Fruit fly (Drosophila melanogaster) whole organism, embryonic: ENCODE data around the gene Npc2a.
A peak's percentile ranks its signal among the peaks of the same experiment; 100 is the strongest.

Source experiments
- B-H1 ChIP-seq: fragments of 200-800 bp; sonication (Bioruptor generic); IDR thresholded peaks from 3 replicates; pipeline ENCODE4 v1.3.6; 2022; ENCODE audit warnings: missing biosample characterization, missing genetic modification characterization
- CG12155 ChIP-seq: fragments of 200-800 bp; sonication (Bioruptor generic); optimal IDR thresholded peaks from 3 replicates; lab custom pipeline; 2016; ENCODE audit warnings: missing biosample characterization, missing genetic modification characterization
- CG12391 ChIP-seq: fragments of 200-800 bp; sonication (Bioruptor generic); optimal IDR thresholded peaks from 3 replicates; lab custom pipeline; 2018; ENCODE audit warnings: missing biosample characterization, mild to moderate bottlenecking, missing genetic modification characterization, moderate library complexity
- CG13296 ChIP-seq: fragments of 200-800 bp; sonication (Bioruptor generic); optimal IDR thresholded peaks from 3 replicates; lab custom pipeline; 2018; ENCODE audit warnings: missing biosample characterization, mild to moderate bottlenecking, missing genetic modification characterization
- CG15073 ChIP-seq: fragments of 200-800 bp; sonication (Bioruptor generic); optimal IDR thresholded peaks from 2 replicates; lab custom pipeline; 2016; ENCODE audit warnings: missing biosample characterization, missing genetic modification characterization
- CG15269 ChIP-seq: fragments of 200-800 bp; sonication (Bioruptor generic); optimal IDR thresholded peaks from 2 replicates; lab custom pipeline; 2018; ENCODE audit warnings: missing biosample characterization, mild to moderate bottlenecking, missing genetic modification characterization, moderate library complexity
- CG15514 ChIP-seq: fragments of 200-800 bp; sonication (Bioruptor generic); optimal IDR thresholded peaks from 3 replicates; lab custom pipeline; 2017; ENCODE audit warnings: missing biosample characterization, missing genetic modification characterization, mild to moderate bottlenecking, moderate library complexity, missing genetic modification reagents
- CG1603 ChIP-seq: fragments of 200-800 bp; sonication (Bioruptor generic); optimal IDR thresholded peaks from 2 replicates; lab custom pipeline; 2019; ENCODE audit warnings: missing biosample characterization, mild to moderate bottlenecking, missing genetic modification characterization, moderate library complexity
- CG17385 ChIP-seq: fragments of 200-800 bp; sonication (Bioruptor generic); optimal IDR thresholded peaks from 3 replicates; lab custom pipeline; 2018; ENCODE audit warnings: missing biosample characterization, mild to moderate bottlenecking, missing genetic modification characterization
- CG18764 ChIP-seq: fragments of 200-800 bp; sonication (Bioruptor generic); optimal IDR thresholded peaks from 3 replicates; lab custom pipeline; 2016; ENCODE audit warnings: missing biosample characterization, missing genetic modification characterization
- CG2116 ChIP-seq: fragments of 200-800 bp; sonication (Bioruptor generic); optimal IDR thresholded peaks from 3 replicates; lab custom pipeline; 2018; ENCODE audit warnings: missing biosample characterization, mild to moderate bottlenecking, missing genetic modification characterization
- CG2120 ChIP-seq: fragments of 200-800 bp; sonication (Bioruptor generic); optimal IDR thresholded peaks from 3 replicates; lab custom pipeline; 2016; ENCODE audit warnings: missing biosample characterization, missing genetic modification characterization
- CG2129 ChIP-seq: fragments of 200-800 bp; sonication (Bioruptor generic); IDR thresholded peaks from 2 replicates; pipeline ENCODE4 v1.3.6; 2022; ENCODE audit warnings: missing biosample characterization, missing genetic modification characterization; ENCODE audit not compliant: partially characterized antibody
- CG32532 ChIP-seq: fragments of 200-800 bp; sonication (Bioruptor generic); IDR thresholded peaks from 2 replicates; pipeline ENCODE4 v1.3.6; 2022; ENCODE audit warnings: missing biosample characterization, missing genetic modification characterization
- CG33557 ChIP-seq: fragments of 200-800 bp; sonication (Bioruptor generic); optimal IDR thresholded peaks from 2 replicates; lab custom pipeline; 2019; ENCODE audit warnings: missing biosample characterization, mild to moderate bottlenecking, missing genetic modification characterization, moderate library complexity
- CG4424 ChIP-seq: fragments of 200-800 bp; sonication (Bioruptor generic); optimal IDR thresholded peaks from 3 replicates; lab custom pipeline; 2016; ENCODE audit warnings: missing biosample characterization, missing genetic modification characterization
- CG6854 ChIP-seq: fragments of 200-800 bp; sonication (Bioruptor generic); optimal IDR thresholded peaks from 3 replicates; lab custom pipeline; 2017; ENCODE audit warnings: missing biosample characterization, mild to moderate bottlenecking, missing genetic modification characterization
- CG7556 ChIP-seq: fragments of 200-800 bp; sonication (Bioruptor generic); optimal IDR thresholded peaks from 2 replicates; lab custom pipeline; 2017; ENCODE audit warnings: missing biosample characterization, mild to moderate bottlenecking, missing genetic modification characterization
- CG7786 ChIP-seq: fragments of 200-800 bp; sonication (Bioruptor generic); optimal IDR thresholded peaks from 2 replicates; lab custom pipeline; 2016; ENCODE audit warnings: missing biosample characterization, missing genetic modification characterization
- CG7839 ChIP-seq: fragments of 200-800 bp; sonication (Bioruptor generic); optimal IDR thresholded peaks from 3 replicates; lab custom pipeline; 2018; ENCODE audit warnings: missing biosample characterization, mild to moderate bottlenecking, missing genetic modification characterization, moderate library complexity
- CG7963 ChIP-seq: fragments of 200-800 bp; sonication (Bioruptor generic); IDR thresholded peaks from 3 replicates; pipeline ENCODE4 v1.3.6; 2022; ENCODE audit warnings: missing biosample characterization, missing genetic modification characterization; ENCODE audit not compliant: partially characterized antibody
- Dbx ChIP-seq: fragments of 200-800 bp; sonication (Bioruptor generic); IDR thresholded peaks from 3 replicates; pipeline ENCODE4 v1.3.6; 2022; ENCODE audit warnings: missing biosample characterization, missing genetic modification characterization
- Dp ChIP-seq: fragments of 200-800 bp; sonication (Bioruptor generic); optimal IDR thresholded peaks from 2 replicates; lab custom pipeline; 2018; ENCODE audit warnings: missing biosample characterization, mild to moderate bottlenecking, missing genetic modification characterization, moderate library complexity
- HLH54F ChIP-seq: fragments of 200-800 bp; sonication (Bioruptor generic); optimal IDR thresholded peaks from 3 replicates; lab custom pipeline; 2016; ENCODE audit warnings: missing biosample characterization, missing genetic modification characterization
- Hr78 ChIP-seq, 2 experiments: fragments of 200-800 bp in 1 of 2; fragments of >200 bp in 1 of 2; sonication (Bioruptor generic) in 1 of 2; optimal IDR thresholded peaks; 2 replicates each; lab custom pipeline; 2017 to 2019; ENCODE audit warnings: missing biosample characterization in 2 of 2, missing genetic modification characterization in 2 of 2, mild to moderate bottlenecking in 1 of 2, moderate library complexity in 1 of 2
- Jarid2 ChIP-seq: fragments of 200-800 bp; sonication (Bioruptor generic); optimal IDR thresholded peaks from 3 replicates; lab custom pipeline; 2017; ENCODE audit warnings: mild to moderate bottlenecking, missing biosample characterization, missing genetic modification reagents, missing genetic modification characterization
- MTF-1 ChIP-seq: fragments of 200-800 bp; sonication (Bioruptor generic); optimal IDR thresholded peaks from 2 replicates; lab custom pipeline; 2018; ENCODE audit warnings: missing biosample characterization, mild to moderate bottlenecking, missing genetic modification characterization, borderline replicate concordance
- Meics ChIP-seq: fragments of 200-800 bp; sonication (Bioruptor generic); optimal IDR thresholded peaks from 2 replicates; lab custom pipeline; 2017; ENCODE audit warnings: missing biosample characterization, mild to moderate bottlenecking, missing genetic modification characterization
- Rfx ChIP-seq: fragments of 200-800 bp; sonication (Bioruptor generic); IDR thresholded peaks from 2 replicates; pipeline ENCODE4 v1.3.6; 2022; ENCODE audit warnings: missing biosample characterization, missing genetic modification characterization
- Scr ChIP-seq: fragments of 200-800 bp; sonication (Bioruptor generic); IDR thresholded peaks from 2 replicates; pipeline ENCODE4 v1.3.6; 2022; ENCODE audit warnings: missing biosample characterization, missing genetic modification characterization; ENCODE audit not compliant: partially characterized antibody
- Sox100B ChIP-seq: fragments of 200-800 bp; sonication (Bioruptor generic); optimal IDR thresholded peaks from 3 replicates; lab custom pipeline; 2018; ENCODE audit warnings: missing biosample characterization, mild to moderate bottlenecking, missing genetic modification characterization
- az2 ChIP-seq: fragments of 200-800 bp; sonication (Bioruptor generic); optimal IDR thresholded peaks from 3 replicates; lab custom pipeline; 2016; ENCODE audit warnings: missing biosample characterization, missing genetic modification characterization
- crp ChIP-seq, 2 experiments: fragments of 200-800 bp; sonication (Bioruptor generic); optimal IDR thresholded peaks; 2 replicates in 1 of 2; 3 replicates in 1 of 2; lab custom pipeline; 2017; ENCODE audit warnings: missing biosample characterization in 2 of 2, missing genetic modification characterization in 2 of 2, mild to moderate bottlenecking in 1 of 2, moderate library complexity in 1 of 2
- dan ChIP-seq: fragments of 200-800 bp; sonication (Bioruptor generic); IDR thresholded peaks from 2 replicates; pipeline ENCODE4 v1.3.6; 2022; ENCODE audit warnings: missing biosample characterization, missing genetic modification characterization
- en ChIP-seq: fragments of 200-800 bp; sonication (Bioruptor generic); optimal IDR thresholded peaks from 2 replicates; lab custom pipeline; 2016; ENCODE audit warnings: missing biosample characterization, missing genetic modification characterization
- ewg ChIP-seq: fragments of 200-800 bp; sonication (Bioruptor generic); optimal IDR thresholded peaks from 3 replicates; lab custom pipeline; 2017; ENCODE audit warnings: mild to moderate bottlenecking, missing biosample characterization, missing genetic modification reagents, missing genetic modification characterization
- fd64A ChIP-seq: fragments of 200-800 bp; sonication (Bioruptor generic); optimal IDR thresholded peaks from 3 replicates; lab custom pipeline; 2018; ENCODE audit warnings: missing biosample characterization, mild to moderate bottlenecking, missing genetic modification characterization
- ftz-f1 ChIP-seq: fragments of 200-800 bp; sonication (Bioruptor generic); optimal IDR thresholded peaks from 2 replicates; lab custom pipeline; 2016; ENCODE audit warnings: missing biosample characterization, missing genetic modification characterization
- gt ChIP-seq: fragments of 200-800 bp; sonication (Bioruptor generic); IDR thresholded peaks from 2 replicates; pipeline ENCODE4 v1.3.6; 2022; ENCODE audit warnings: missing biosample characterization, missing genetic modification characterization
- hbn ChIP-seq: fragments of 200-800 bp; sonication (Bioruptor generic); IDR thresholded peaks from 2 replicates; pipeline ENCODE4 v1.3.6; 2022; ENCODE audit warnings: missing biosample characterization, missing genetic modification characterization; ENCODE audit not compliant: partially characterized antibody
- lab ChIP-seq: fragments of 200-800 bp; sonication (Bioruptor generic); optimal IDR thresholded peaks from 3 replicates; lab custom pipeline; 2017; ENCODE audit warnings: missing biosample characterization, missing genetic modification characterization, mild to moderate bottlenecking, moderate library complexity, missing genetic modification reagents
- p53 ChIP-seq: fragments of 200-800 bp; sonication (Bioruptor generic); optimal IDR thresholded peaks from 2 replicates; lab custom pipeline; 2016; ENCODE audit warnings: missing biosample characterization, missing genetic modification characterization
- prd ChIP-seq, 3 experiments: fragments of >200 bp in 2 of 3; fragments of 200-800 bp in 1 of 3; sonication (Bioruptor generic) in 1 of 3; optimal IDR thresholded peaks in 2 of 3; IDR thresholded peaks in 1 of 3; 2 replicates in 2 of 3; 3 replicates in 1 of 3; pipeline versions ENCODE4 v1.3.6 to Lab custom; 2017 to 2022; ENCODE audit warnings: missing biosample characterization in 1 of 3, missing genetic modification characterization in 1 of 3
- sens ChIP-seq: fragments of 200-800 bp; sonication (Bioruptor generic); peaks from one replicate; lab custom pipeline; 2016; ENCODE audit warnings: missing biosample characterization, missing genetic modification characterization
- sr ChIP-seq: fragments of 200-800 bp; sonication (Bioruptor generic); IDR thresholded peaks from 3 replicates; pipeline ENCODE4 v1.3.6; 2022; ENCODE audit warnings: missing biosample characterization, missing genetic modification characterization
- stwl ChIP-seq: fragments of 200-800 bp; sonication (Bioruptor generic); optimal IDR thresholded peaks from 3 replicates; lab custom pipeline; 2018; ENCODE audit warnings: missing biosample characterization, mild to moderate bottlenecking, missing genetic modification characterization, moderate library complexity
- zen2 ChIP-seq: fragments of 200-800 bp; sonication (Bioruptor generic); IDR thresholded peaks from 3 replicates; pipeline ENCODE4 v1.3.6; 2022; ENCODE audit warnings: missing biosample characterization, missing genetic modification characterization; ENCODE audit not compliant: partially characterized antibody

Npc2a gene

dm6 chr2L:1987434-1988191, 477 bp upstream of the Npc2a start, which contains the start of gene Got2 (continued):
- TF ChIP-seq prd (optimal IDR thresholded peaks at IDR 0.05; lab: Kevin White, UChicago) (no peak), prd (GFP tag; IDR thresholded peaks at IDR 0.05; lab: Robert Waterston, UW) (0 out of 3 replicates have a peak, but pooled peaks have one; percentile 32), CG17385 (GFP tag; lab: Kevin White, UChicago) (peak; percentile 21), CG33557 (GFP tag; lab: Kevin White, UChicago) (no peak), p53 (GFP tag; lab: Kevin White, UChicago) (no peak), CG2116 (GFP tag; lab: Kevin White, UChicago) (peak; percentile 37), hbn (GFP tag; lab: Robert Waterston, UW) (peak; percentile 79), Meics (GFP tag; lab: Kevin White, UChicago) (peak; percentile 52), dan (GFP tag; lab: Robert Waterston, UW) (no peak), CG7556 (GFP tag; lab: Kevin White, UChicago) (peak; percentile 48), Hr78 (GFP tag; optimal IDR thresholded peaks at IDR 0.05; lab: Kevin White, UChicago) (peak in 1 of 2 experiments; percentile 83), CG2120 (GFP tag; lab: Kevin White, UChicago) (peak; percentile 52), CG15269 (tag; lab: Kevin White, UChicago) (peak; percentile 29), Dp (GFP tag; lab: Kevin White, UChicago) (peak; percentile 3), CG2129 (GFP tag; lab: Robert Waterston, UW) (peak; percentile 18; the same call in 1 of the 2 replicates), CG15514 (GFP tag; lab: Kevin White, UChicago) (peak; percentile 50), CG7839 (peak; percentile 48), stwl (tag; lab: Kevin White, UChicago) (no peak), CG13296 (GFP tag; lab: Kevin White, UChicago) (no peak), sr (GFP tag; lab: Robert Waterston, UW) (peak; percentile 89), ftz-f1 (GFP tag; lab: Kevin White, UChicago) (peak; percentile 85), gt (GFP tag; lab: Robert Waterston, UW) (no peak), MTF-1 (GFP tag; lab: Kevin White, UChicago) (no peak), Jarid2 (GFP tag; lab: Kevin White, UChicago) (peak; percentile 9), CG12155 (GFP tag; lab: Kevin White, UChicago) (no peak), zen2 (GFP tag; lab: Robert Waterston, UW) (peak; percentile 75), CG1603 (tag; lab: Kevin White, UChicago) (peak; percentile 24), Sox100B (GFP tag; lab: Kevin White, UChicago) (peak; percentile 47), CG32532 (GFP tag; lab: Robert Waterston, UW) (0 out of 2 replicates have a peak, but pooled peaks have one; percentile 9), lab (peak; percentile 34), az2 (GFP tag; lab: Kevin White, UChicago) (no peak), CG18764 (no peak), Dbx (GFP tag; lab: Robert Waterston, UW) (0 out of 3 replicates have a peak, but pooled peaks have one; percentile 29), ewg (GFP tag; lab: Kevin White, UChicago) (peak; percentile 57), HLH54F (GFP tag; lab: Kevin White, UChicago) (no peak), en (GFP tag; lab: Kevin White, UChicago) (no peak), B-H1 (no peak), CG4424 (GFP tag; lab: Kevin White, UChicago) (peak; percentile 7), crp (GFP tag; optimal IDR thresholded peaks at IDR 0.05; lab: Kevin White, UChicago) (peak in 1 of 2 experiments; percentile 63), Scr (GFP tag; lab: Robert Waterston, UW) (peak; percentile 84), CG6854 (peak; percentile 13), CG15073 (GFP tag; lab: Kevin White, UChicago) (no peak), CG12391 (tag; lab: Kevin White, UChicago) (peak; percentile 64), sens (GFP tag; lab: Kevin White, UChicago) (peak; percentile 24), Rfx (GFP tag; lab: Robert Waterston, UW) (peak; percentile 65), fd64A (GFP tag; lab: Kevin White, UChicago) (no peak), CG7963 (GFP tag; lab: Robert Waterston, UW) (peak; percentile 75; the same call in 1 of the 3 replicates), CG7786 (GFP tag; lab: Kevin White, UChicago) (peak; percentile 8)
